Fruit fly (Drosophila melanogaster) whole organism: ENCODE results near the gene nmo.

ENCODE experiments used
- CG8478 ChIP-seq: fragments of >200 bp; optimal IDR thresholded peaks from 2 replicates; lab custom pipeline; 2018; ENCODE audit warnings: inconsistent platforms
- Dll ChIP-seq: fragments of >200 bp; optimal IDR thresholded peaks from 2 replicates; lab custom pipeline; 2017
- EcR ChIP-seq, 2 experiments: fragments of >200 bp; optimal IDR thresholded peaks; 2 replicates each; lab custom pipeline; 2017; ENCODE audit warnings: missing biosample characterization in 2 of 2, missing genetic modification characterization in 2 of 2, missing genetic modification reagents in 2 of 2
- pan ChIP-seq: fragments of >200 bp; optimal IDR thresholded peaks from 2 replicates; lab custom pipeline; 2017
- psq ChIP-seq: fragments of >200 bp; optimal IDR thresholded peaks from 2 replicates; lab custom pipeline; 2017
- usp ChIP-seq: fragments of >200 bp; optimal IDR thresholded peaks from 2 replicates; lab custom pipeline; 2017; ENCODE audit warnings: missing biosample characterization, missing genetic modification characterization, mixed read lengths

nmo gene

dm6 chr3L:8001057-8001597 lies 22.3 kb downstream of the nmo start:
- TF ChIP-seq CG8478 (lab: Kevin White, UChicago): no peak
- TF ChIP-seq usp (GFP tag; lab: Kevin White, UChicago): no peak
- TF ChIP-seq psq: no peak
- TF ChIP-seq Dll (lab: Kevin White, UChicago): no peak
- TF ChIP-seq EcR (GFP tag; optimal IDR thresholded peaks at IDR 0.05; lab: Kevin White, UChicago): no peak
- TF ChIP-seq pan: no peak

dm6 chr3L:8005770-8006169 lies 26.9 kb downstream of the nmo start:
- TF ChIP-seq psq (no peak), Dll (lab: Kevin White, UChicago) (no peak), EcR (GFP tag; optimal IDR thresholded peaks at IDR 0.05; lab: Kevin White, UChicago) (no peak), usp (GFP tag; lab: Kevin White, UChicago) (no peak), pan (no peak), CG8478 (lab: Kevin White, UChicago) (no peak)

dm6 chr3L:8013001-8013864 lies 34.4 kb downstream of the nmo start:
- no peak for TF ChIP-seq psq
- no peak for TF ChIP-seq CG8478 (lab: Kevin White, UChicago)
- peak; percentile 79 for TF ChIP-seq pan
- no peak for TF ChIP-seq EcR (GFP tag; optimal IDR thresholded peaks at IDR 0.05; lab: Kevin White, UChicago)
- TF ChIP-seq usp (GFP tag; lab: Kevin White, UChicago): no peak
- no peak for TF ChIP-seq Dll (lab: Kevin White, UChicago)

- TF ChIP-seq EcR (GFP tag; optimal IDR thresholded peaks at IDR 0.05; lab: Kevin White, UChicago): peak in 1 of 2 experiments; percentile 77
- no peak for TF ChIP-seq CG8478 (lab: Kevin White, UChicago)
Observed at dm6 chr3L:8013865-8014216, 35.0 kb downstream of the nmo start.

dm6 chr3L:8018665-8019070 lies 39.8 kb downstream of the nmo start:
- TF ChIP-seq psq (no peak), Dll (lab: Kevin White, UChicago) (no peak), pan (no peak), CG8478 (lab: Kevin White, UChicago) (no peak), usp (GFP tag; lab: Kevin White, UChicago) (no peak), EcR (GFP tag; optimal IDR thresholded peaks at IDR 0.05; lab: Kevin White, UChicago) (no peak)

- peak; percentile 68 to 83 for TF ChIP-seq EcR (GFP tag; optimal IDR thresholded peaks at IDR 0.05; lab: Kevin White, UChicago)
- TF ChIP-seq CG8478 (lab: Kevin White, UChicago): no peak
Observed at dm6 chr3L:8024278-8025140, 45.7 kb downstream of the nmo start.

- no peak for TF ChIP-seq CG8478 (lab: Kevin White, UChicago)
- no peak for TF ChIP-seq usp (GFP tag; lab: Kevin White, UChicago)
- peak; percentile 77 for TF ChIP-seq Dll (lab: Kevin White, UChicago)
- TF ChIP-seq pan: no peak
Observed at dm6 chr3L:8027212-8027611, 48.4 kb downstream of the nmo start.

- TF ChIP-seq psq (no peak), CG8478 (lab: Kevin White, UChicago) (no peak), EcR (GFP tag; optimal IDR thresholded peaks at IDR 0.05; lab: Kevin White, UChicago) (no peak), pan (no peak), Dll (lab: Kevin White, UChicago) (no peak), usp (GFP tag; lab: Kevin White, UChicago) (no peak)
Observed at dm6 chr3L:8027666-8028314, 48.9 kb downstream of the nmo start.

dm6 chr3L:8028493-8029193 lies 49.8 kb downstream of the nmo start:
- TF ChIP-seq usp (GFP tag; lab: Kevin White, UChicago) (no peak), psq (no peak), pan (no peak), CG8478 (lab: Kevin White, UChicago) (no peak), EcR (GFP tag; optimal IDR thresholded peaks at IDR 0.05; lab: Kevin White, UChicago) (no peak), Dll (lab: Kevin White, UChicago) (no peak)

- no peak for TF ChIP-seq usp (GFP tag; lab: Kevin White, UChicago)
- no peak for TF ChIP-seq psq
- no peak for TF ChIP-seq CG8478 (lab: Kevin White, UChicago)
- TF ChIP-seq Dll (lab: Kevin White, UChicago): no peak
- TF ChIP-seq EcR (GFP tag; optimal IDR thresholded peaks at IDR 0.05; lab: Kevin White, UChicago): no peak
- TF ChIP-seq pan: no peak
Observed at dm6 chr3L:8029194-8029747, 50.4 kb downstream of the nmo start.

- TF ChIP-seq EcR (GFP tag; optimal IDR thresholded peaks at IDR 0.05; lab: Kevin White, UChicago) (no peak), usp (GFP tag; lab: Kevin White, UChicago) (no peak), pan (no peak), psq (no peak), CG8478 (lab: Kevin White, UChicago) (no peak), Dll (lab: Kevin White, UChicago) (no peak)
Observed at dm6 chr3L:8031461-8031860, 52.6 kb downstream of the nmo start.
